Fruit fly (Drosophila melanogaster) whole organism, adult: Measurements from ENCODE around the gene PCNA2.

Experiments
- CG11617 ChIP-seq: fragments of 200-800 bp; sonication (Bioruptor generic); optimal IDR thresholded peaks from 2 replicates; lab custom pipeline; 2017; ENCODE audit warnings: mild to moderate bottlenecking, missing biosample characterization, missing genetic modification reagents, missing genetic modification characterization
- CG12768 ChIP-seq: fragments of 200-800 bp; sonication (Bioruptor generic); optimal IDR thresholded peaks from 2 replicates; lab custom pipeline; 2017; ENCODE audit warnings: missing biosample characterization, missing genetic modification characterization, mild to moderate bottlenecking, moderate library complexity, missing genetic modification reagents
- CG14711 ChIP-seq: fragments of 200-800 bp; sonication (Bioruptor generic); optimal IDR thresholded peaks from 2 replicates; lab custom pipeline; 2018; ENCODE audit warnings: missing biosample characterization, mild to moderate bottlenecking, missing genetic modification characterization, moderate library complexity
- CG1620 ChIP-seq: fragments of 200-800 bp; sonication (Bioruptor generic); optimal IDR thresholded peaks from 2 replicates; lab custom pipeline; 2016; ENCODE audit warnings: missing biosample characterization, missing genetic modification characterization
- CG33017 ChIP-seq: fragments of 200-800 bp; sonication (Bioruptor generic); optimal IDR thresholded peaks from 2 replicates; lab custom pipeline; 2018; ENCODE audit warnings: missing biosample characterization, mild to moderate bottlenecking, missing genetic modification characterization, moderate library complexity
- CG5204 ChIP-seq: fragments of 200-800 bp; sonication (Bioruptor generic); optimal IDR thresholded peaks from 2 replicates; lab custom pipeline; 2016; ENCODE audit warnings: missing biosample characterization, missing genetic modification characterization
- CG7045 ChIP-seq: fragments of 200-800 bp; sonication (Bioruptor generic); optimal IDR thresholded peaks from 2 replicates; lab custom pipeline; 2017; ENCODE audit warnings: missing biosample characterization, mild to moderate bottlenecking, missing genetic modification characterization
- CG7101 ChIP-seq: fragments of 200-800 bp; sonication (Bioruptor generic); optimal IDR thresholded peaks from 2 replicates; lab custom pipeline; 2018; ENCODE audit warnings: missing biosample characterization, mild to moderate bottlenecking, missing genetic modification characterization, moderate library complexity
- Clk ChIP-seq: fragments of 200-800 bp; sonication (Bioruptor generic); optimal IDR thresholded peaks from 2 replicates; lab custom pipeline; 2017; ENCODE audit warnings: missing biosample characterization, missing genetic modification characterization
- Crg-1 ChIP-seq: fragments of 200-800 bp; sonication (Bioruptor generic); optimal IDR thresholded peaks from 2 replicates; lab custom pipeline; 2016; ENCODE audit warnings: missing biosample characterization, missing genetic modification characterization
- Hr96 ChIP-seq: fragments of 200-800 bp; sonication (Bioruptor generic); optimal IDR thresholded peaks from 2 replicates; lab custom pipeline; 2016; ENCODE audit warnings: missing biosample characterization, missing genetic modification characterization
- Mnt ChIP-seq: fragments of 200-800 bp; sonication (Bioruptor generic); optimal IDR thresholded peaks from 2 replicates; lab custom pipeline; 2016; ENCODE audit warnings: missing biosample characterization, mild to moderate bottlenecking, missing genetic modification characterization
- bab1 ChIP-seq: fragments of 200-800 bp; sonication (Bioruptor generic); optimal IDR thresholded peaks from 3 replicates; lab custom pipeline; 2019; ENCODE audit warnings: missing biosample characterization, mild to moderate bottlenecking, missing genetic modification characterization, moderate library complexity
- cic ChIP-seq: fragments of 200-800 bp; sonication (Bioruptor generic); optimal IDR thresholded peaks from 2 replicates; lab custom pipeline; 2017; ENCODE audit warnings: missing biosample characterization, mild to moderate bottlenecking, missing genetic modification characterization, moderate library complexity
- cnc ChIP-seq, 2 experiments: fragments of >200 bp; optimal IDR thresholded peaks; 2 replicates each; lab custom pipeline; 2017
- kay ChIP-seq: fragments of 200-800 bp; sonication (Bioruptor generic); peaks from one replicate; lab custom pipeline; 2016; ENCODE audit warnings: missing biosample characterization, missing genetic modification characterization, borderline replicate concordance
- ovo ChIP-seq: fragments of 200-800 bp; sonication (Bioruptor generic); optimal IDR thresholded peaks from 2 replicates; lab custom pipeline; 2016; ENCODE audit warnings: missing biosample characterization, missing genetic modification characterization
- pad ChIP-seq: fragments of 200-800 bp; sonication (Bioruptor generic); optimal IDR thresholded peaks from 3 replicates; lab custom pipeline; 2017; ENCODE audit warnings: missing biosample characterization, missing genetic modification characterization, mild to moderate bottlenecking, moderate library complexity, missing genetic modification reagents
- tj ChIP-seq: fragments of 200-800 bp; sonication (Bioruptor generic); optimal IDR thresholded peaks from 3 replicates; lab custom pipeline; 2017; ENCODE audit warnings: missing biosample characterization, mild to moderate bottlenecking, missing genetic modification characterization, moderate library complexity
- toe ChIP-seq: fragments of 200-800 bp; sonication (Bioruptor generic); optimal IDR thresholded peaks from 2 replicates; lab custom pipeline; 2016; ENCODE audit warnings: missing biosample characterization, missing genetic modification characterization

The PCNA2 gene

dm6 chr2L:19588924-19589323 is 5.1 kb upstream of the PCNA2 start:
- TF ChIP-seq Clk = no peak
- TF ChIP-seq CG1620 (GFP tag; lab: Kevin White, UChicago) = no peak
- TF ChIP-seq CG33017 (tag; lab: Kevin White, UChicago) = no peak
- TF ChIP-seq CG12768 (GFP tag; lab: Kevin White, UChicago) = no peak
- no peak for TF ChIP-seq CG7101 (tag; lab: Kevin White, UChicago)
- no peak for TF ChIP-seq CG7045 (GFP tag; lab: Kevin White, UChicago)
- no peak for TF ChIP-seq CG14711 (tag; lab: Kevin White, UChicago)
- no peak for TF ChIP-seq CG11617 (GFP tag; lab: Kevin White, UChicago)
- TF ChIP-seq ovo (GFP tag; lab: Kevin White, UChicago) = no peak
- no peak for TF ChIP-seq pad (GFP tag; lab: Kevin White, UChicago)
- TF ChIP-seq Hr96 (GFP tag; lab: Kevin White, UChicago) = no peak
- no peak for TF ChIP-seq bab1

DNA sequence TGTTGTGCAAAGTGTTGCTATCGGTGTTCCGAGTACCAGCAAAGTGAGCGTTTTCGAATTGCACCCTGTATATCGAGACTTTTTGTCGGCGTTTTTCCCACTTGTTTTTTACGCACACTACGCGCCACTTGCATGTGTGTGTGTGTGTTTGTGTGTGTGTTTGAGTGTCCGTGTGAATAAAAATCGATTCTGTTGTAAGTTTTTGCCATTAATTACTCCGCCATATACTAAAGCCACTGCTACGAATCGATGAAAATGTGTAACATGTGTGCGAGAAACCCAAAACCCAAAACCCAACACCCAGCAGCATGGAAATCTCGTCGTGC is 3.5 kb upstream of the PCNA2 start:
- TF ChIP-seq CG7101 (tag; lab: Kevin White, UChicago) = no peak
- no peak for TF ChIP-seq bab1
- TF ChIP-seq cic (GFP tag; lab: Kevin White, UChicago) = peak; percentile 38
- no peak for TF ChIP-seq ovo (GFP tag; lab: Kevin White, UChicago)
- peak; percentile 14 for TF ChIP-seq tj (GFP tag; lab: Kevin White, UChicago)
- TF ChIP-seq cnc (optimal IDR thresholded peaks at IDR 0.05; lab: Kevin White, UChicago) = no peak

DNA sequence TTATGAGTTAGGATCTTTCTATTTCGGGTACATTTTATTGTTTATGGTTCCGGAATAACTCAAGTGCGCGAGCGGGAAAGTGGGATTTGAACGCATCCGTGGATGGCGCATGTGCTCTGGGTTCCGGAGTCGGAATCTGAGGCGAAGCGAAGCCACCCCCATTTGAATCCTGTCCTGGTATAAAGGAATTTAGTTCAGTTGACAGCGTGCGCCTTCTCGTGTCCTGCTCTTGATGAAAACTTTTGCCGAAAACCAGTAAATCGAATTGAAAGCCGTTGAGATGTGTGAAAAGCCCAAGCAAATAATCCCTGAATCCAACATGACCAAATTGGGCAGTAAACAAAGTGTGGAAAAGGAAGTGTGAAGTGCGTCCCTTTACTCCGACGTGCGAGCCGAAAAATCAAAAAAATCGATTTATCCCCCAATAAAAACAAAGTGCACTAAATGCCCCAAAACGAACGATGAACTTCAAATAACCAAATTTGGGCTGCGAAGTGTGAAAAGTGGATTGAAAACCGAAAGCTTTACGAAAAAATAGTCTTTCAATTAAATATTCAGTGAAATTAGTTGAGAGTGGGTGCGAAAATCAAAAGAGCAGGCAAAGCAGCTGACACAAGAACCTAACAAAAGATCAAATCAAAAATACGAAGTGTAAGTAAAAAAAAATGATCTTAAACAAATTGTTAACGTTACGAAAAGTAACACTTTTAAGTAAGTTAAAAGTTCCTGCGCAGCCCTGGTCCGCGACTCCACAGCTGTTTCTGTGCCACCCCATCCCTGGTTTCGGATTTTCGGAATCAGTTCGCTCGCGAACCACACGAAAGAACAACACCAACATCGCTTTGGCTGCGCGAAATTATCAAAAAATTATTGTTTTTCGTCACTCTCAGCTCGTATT is 2.9 kb upstream of the PCNA2 start, which contains the start of gene Lar:
TSS of gene Lar (plus strand) at position 188 of the 898 bp plus-strand sequence.
- TF ChIP-seq CG12768 (GFP tag; lab: Kevin White, UChicago) (peak; percentile 46), Clk (peak; percentile 23), ovo (GFP tag; lab: Kevin White, UChicago) (no peak), CG5204 (GFP tag; lab: Kevin White, UChicago) (no peak), Mnt (GFP tag; lab: Kevin White, UChicago) (peak; percentile 38), pad (GFP tag; lab: Kevin White, UChicago) (peak; percentile 1), kay (no peak), CG14711 (tag; lab: Kevin White, UChicago) (peak; percentile 19), CG1620 (GFP tag; lab: Kevin White, UChicago) (no peak), toe (GFP tag; lab: Kevin White, UChicago) (peak; percentile 56), CG11617 (GFP tag; lab: Kevin White, UChicago) (peak; percentile 61), CG7045 (GFP tag; lab: Kevin White, UChicago) (peak; percentile 34), tj (GFP tag; lab: Kevin White, UChicago) (peak; percentile 43), CG7101 (tag; lab: Kevin White, UChicago) (peak; percentile 63), cic (GFP tag; lab: Kevin White, UChicago) (peak; percentile 72), cnc (optimal IDR thresholded peaks at IDR 0.05; lab: Kevin White, UChicago) (no peak), Crg-1 (peak; percentile 60), bab1 (peak; percentile 27), Hr96 (GFP tag; lab: Kevin White, UChicago) (peak; percentile 47), CG33017 (tag; lab: Kevin White, UChicago) (peak; percentile 32)

dm6 chr2L:19582185-19582584 is 1.6 kb downstream of the PCNA2 start, which contains the start of gene Hakai:
Gene Hakai, minus strand, starts transcription at chr2L:19582474.
- TF ChIP-seq cnc (optimal IDR thresholded peaks at IDR 0.05; lab: Kevin White, UChicago) = no peak
- TF ChIP-seq CG7045 (GFP tag; lab: Kevin White, UChicago) = peak; percentile 67
- no peak for TF ChIP-seq kay
- peak; percentile 48 for TF ChIP-seq CG11617 (GFP tag; lab: Kevin White, UChicago)
- TF ChIP-seq Mnt (GFP tag; lab: Kevin White, UChicago) = peak; percentile 38
- peak; percentile 70 for TF ChIP-seq tj (GFP tag; lab: Kevin White, UChicago)
- peak; percentile 63 for TF ChIP-seq CG1620 (GFP tag; lab: Kevin White, UChicago)
- no peak for TF ChIP-seq ovo (GFP tag; lab: Kevin White, UChicago)
- peak; percentile 27 for TF ChIP-seq Clk
- peak; percentile 48 for TF ChIP-seq pad (GFP tag; lab: Kevin White, UChicago)
- TF ChIP-seq cic (GFP tag; lab: Kevin White, UChicago) = peak; percentile 6
- TF ChIP-seq CG33017 (tag; lab: Kevin White, UChicago) = no peak
- TF ChIP-seq Hr96 (GFP tag; lab: Kevin White, UChicago) = peak; percentile 78
- TF ChIP-seq CG7101 (tag; lab: Kevin White, UChicago) = peak; percentile 46
- peak; percentile 65 for TF ChIP-seq CG12768 (GFP tag; lab: Kevin White, UChicago)
- peak; percentile 74 for TF ChIP-seq toe (GFP tag; lab: Kevin White, UChicago)
- TF ChIP-seq CG14711 (tag; lab: Kevin White, UChicago) = peak; percentile 95
- TF ChIP-seq Crg-1 = peak; percentile 37
- TF ChIP-seq bab1 = peak; percentile 60
- no peak for TF ChIP-seq CG5204 (GFP tag; lab: Kevin White, UChicago)

DNA sequence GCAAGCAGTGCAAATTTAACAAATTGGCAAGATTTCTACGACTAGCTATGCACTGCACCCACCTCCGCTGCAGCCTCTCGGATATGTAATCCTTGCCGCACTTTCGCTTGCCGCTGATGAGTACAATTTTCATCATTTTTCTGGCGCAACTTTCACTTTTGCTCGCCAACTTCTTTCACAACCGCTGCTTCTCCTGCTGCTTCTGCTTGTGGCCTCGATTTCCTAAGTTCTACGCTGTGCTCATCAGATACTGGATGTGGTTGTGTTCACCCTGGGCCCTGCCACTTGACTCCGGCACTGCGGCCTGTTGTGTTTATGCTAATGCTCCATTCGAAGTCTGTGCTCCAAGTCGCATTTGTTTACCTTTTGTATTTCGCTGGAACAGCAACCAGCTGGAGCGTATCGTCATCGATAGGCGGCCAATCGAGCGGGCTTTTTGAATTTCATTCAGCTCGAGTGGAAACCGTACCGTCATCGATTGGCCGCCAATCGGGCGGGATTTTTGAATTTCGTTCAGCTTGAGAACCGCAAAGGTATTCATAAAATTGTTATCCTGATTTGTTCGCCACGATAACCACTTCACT is 3.7 kb downstream of the PCNA2 start, which contains the start of gene Pmvk:
TSS of gene Pmvk (minus strand) at position 357 of the 584 bp plus-strand sequence.
- TF ChIP-seq bab1 (peak; percentile 28), CG12768 (GFP tag; lab: Kevin White, UChicago) (no peak), tj (GFP tag; lab: Kevin White, UChicago) (peak; percentile 48)
